Fruit fly (Drosophila melanogaster): ENCODE measurements around the gene CG1738.

DNA sequence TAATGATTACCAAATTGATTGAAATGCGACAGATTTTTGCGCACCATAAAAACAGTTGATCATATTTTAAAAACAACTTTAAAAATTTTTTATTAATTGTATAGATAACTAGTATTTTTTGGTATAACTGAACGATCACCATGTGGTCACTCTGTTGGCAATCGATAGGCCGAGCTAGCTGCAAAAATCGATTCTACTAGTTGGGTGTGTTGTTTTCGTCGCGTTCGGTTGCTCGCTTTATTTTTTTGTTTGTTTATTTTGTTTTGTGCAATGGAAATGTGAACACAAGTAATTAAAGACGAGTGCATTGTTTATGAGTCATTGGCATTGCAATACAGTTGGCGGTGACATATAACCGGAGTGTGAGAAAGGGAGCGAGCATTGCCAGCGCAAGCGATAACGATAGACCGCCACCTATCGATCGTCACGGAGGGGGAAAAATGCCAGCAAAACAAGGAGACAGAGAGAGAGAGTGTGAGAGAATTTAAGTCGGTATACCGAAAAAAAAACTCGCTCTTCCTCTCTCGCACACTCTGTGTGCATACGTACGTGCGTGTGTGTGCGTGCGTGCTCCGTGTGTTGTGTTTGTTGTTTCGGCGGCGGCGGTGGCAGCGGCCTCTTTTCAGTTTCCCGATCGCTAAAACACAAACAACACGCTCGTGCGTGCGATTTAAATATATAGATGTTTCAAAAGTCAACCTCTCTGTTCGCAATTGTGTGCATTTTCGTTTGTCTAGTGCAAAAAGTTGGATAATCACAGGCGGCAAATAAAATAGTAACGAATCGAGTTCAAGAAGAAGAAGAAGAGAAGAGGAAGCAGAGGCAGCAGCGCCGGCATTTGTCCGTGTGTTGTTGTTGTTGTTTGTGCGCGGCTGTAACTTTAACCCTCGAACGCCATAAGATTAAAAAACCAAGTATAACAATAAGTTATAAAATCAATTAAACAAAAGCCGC lies 40.9 kb downstream of the CG1738 start:
- TF ChIP-seq Mnt (GFP tag; optimal IDR thresholded peaks at IDR 0.05) (no peak), CG7101 (tag; optimal IDR thresholded peaks at IDR 0.05) (no peak)
